Worm (Caenorhabditis elegans): ENCODE measurements around the gene Y41D4B.4.

The Y41D4B.4 gene

ce11 chrIV:1710535-1710934, 50.6 kb downstream of the Y41D4B.4 start:
- TF ChIP-seq mep-1 (tag; optimal IDR thresholded peaks at IDR 0.05) = no peak

ce11 chrIV:1711029-1711489, 51.1 kb downstream of the Y41D4B.4 start, which contains the start of gene rpi-2:
rpi-2 (plus strand) TSS chrIV:1711262.
- TF ChIP-seq nhr-28 (tag; optimal IDR thresholded peaks at IDR 0.05) (no peak), ceh-83 (GFP tag; optimal IDR thresholded peaks at IDR 0.05) (no peak)

ce11 chrIV:1713618-1714017, 53.7 kb downstream of the Y41D4B.4 start:
- TF ChIP-seq zip-8 (tag; optimal IDR thresholded peaks at IDR 0.05) = no peak
- no peak for TF ChIP-seq sem-2 (GFP tag; optimal IDR thresholded peaks at IDR 0.05)
- no peak for TF ChIP-seq M03D4.4 (tag; optimal IDR thresholded peaks at IDR 0.05)
- TF ChIP-seq tbx-8 (GFP tag; optimal IDR thresholded peaks at IDR 0.05) = no peak
- no peak for TF ChIP-seq cnd-1 (tag; optimal IDR thresholded peaks at IDR 0.05)
- no peak for TF ChIP-seq ham-2 (GFP tag; optimal IDR thresholded peaks at IDR 0.05)
- no peak for TF ChIP-seq ztf-11 (tag; optimal IDR thresholded peaks at IDR 0.05)
- TF ChIP-seq flh-1 (GFP tag; optimal IDR thresholded peaks at IDR 0.05) = no peak
- TF ChIP-seq ceh-43 (GFP tag; optimal IDR thresholded peaks at IDR 0.05) = no peak
- no peak for TF ChIP-seq nhr-2 (tag; optimal IDR thresholded peaks at IDR 0.05)
- TF ChIP-seq elt-1 (tag; optimal IDR thresholded peaks at IDR 0.05; ENCODE audit: borderline replicate concordance, insufficient read depth) = no peak
- no peak for TF ChIP-seq mep-1 (tag; optimal IDR thresholded peaks at IDR 0.05)
- TF ChIP-seq bed-3 (GFP tag; optimal IDR thresholded peaks at IDR 0.05) = no peak

- no peak for TF ChIP-seq mep-1 (tag; optimal IDR thresholded peaks at IDR 0.05)
- TF ChIP-seq sptf-1 (tag; optimal IDR thresholded peaks at IDR 0.05) = no peak
- TF ChIP-seq unc-120 (tag; optimal IDR thresholded peaks at IDR 0.05; ENCODE audit: poor library complexity, severe bottlenecking) = no peak
- TF ChIP-seq unc-62 (GFP tag; optimal IDR thresholded peaks at IDR 0.05) = no peak
- no peak for TF ChIP-seq unc-39 (tag; optimal IDR thresholded peaks at IDR 0.05)
- TF ChIP-seq ztf-11 (tag; optimal IDR thresholded peaks at IDR 0.05) = no peak
- TF ChIP-seq elt-1 (tag; optimal IDR thresholded peaks at IDR 0.05; ENCODE audit: borderline replicate concordance, insufficient read depth) = no peak
- no peak for TF ChIP-seq tbx-8 (GFP tag; optimal IDR thresholded peaks at IDR 0.05)
- TF ChIP-seq bed-3 (GFP tag; optimal IDR thresholded peaks at IDR 0.05) = no peak
- TF ChIP-seq ces-1 (GFP tag; optimal IDR thresholded peaks at IDR 0.05) = no peak
- no peak for TF ChIP-seq mls-2 (tag; optimal IDR thresholded peaks at IDR 0.05)
- TF ChIP-seq blmp-1 (tag; optimal IDR thresholded peaks at IDR 0.05) = no peak
- no peak for TF ChIP-seq lin-32 (GFP tag; optimal IDR thresholded peaks at IDR 0.05)
Measured at ce11 chrIV:1715705-1716104, 55.8 kb downstream of the Y41D4B.4 start.
